Fruit fly (Drosophila melanogaster): Measurements from ENCODE around the gene CG33282.

CG33282 gene

DNA sequence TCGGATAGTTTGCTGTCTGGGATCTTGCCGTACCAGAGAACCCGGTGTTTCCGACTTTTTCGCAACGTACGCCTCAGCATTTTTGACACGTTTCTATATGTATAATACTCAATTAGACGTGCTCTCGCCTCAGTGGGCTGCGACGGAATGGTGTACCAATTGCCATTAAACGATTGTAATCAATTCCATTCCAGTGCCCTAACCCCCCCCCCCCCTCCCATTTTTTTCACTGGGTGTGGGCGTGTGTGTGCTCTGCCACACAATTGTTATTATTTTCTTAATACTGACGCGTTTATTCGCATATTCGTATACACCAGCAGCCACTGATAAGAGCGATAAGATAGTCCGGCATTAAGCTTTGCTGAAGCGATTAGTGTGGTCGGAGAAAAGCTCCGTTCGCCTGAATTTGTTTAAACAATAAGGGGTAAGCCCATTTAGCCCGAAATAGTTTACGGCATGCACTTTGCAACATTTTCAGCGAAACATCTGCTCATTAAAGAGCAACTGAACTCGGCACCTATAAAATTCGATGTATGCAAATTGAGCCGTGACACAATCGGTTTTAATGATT lies 41.5 kb downstream of the CG33282 start:
- no peak for TF ChIP-seq CG16779 (tag; optimal IDR thresholded peaks at IDR 0.05)
- no peak for TF ChIP-seq achi (GFP tag; optimal IDR thresholded peaks at IDR 0.05)
- TF ChIP-seq Hr38 (GFP tag; optimal IDR thresholded peaks at IDR 0.05), result no peak
- TF ChIP-seq vri (GFP tag; optimal IDR thresholded peaks at IDR 0.05), result peak; percentile 17
- no peak for TF ChIP-seq OdsH (GFP tag; optimal IDR thresholded peaks at IDR 0.05)
- TF ChIP-seq cyc (GFP tag; optimal IDR thresholded peaks at IDR 0.05), result no peak
- peak; percentile 8 for TF ChIP-seq svp (GFP tag)
- TF ChIP-seq CG34406 (GFP tag; optimal IDR thresholded peaks at IDR 0.05), result no peak
- no peak for TF ChIP-seq lz (GFP tag; optimal IDR thresholded peaks at IDR 0.05)
- TF ChIP-seq CG8632 (GFP tag; optimal IDR thresholded peaks at IDR 0.05), result peak; percentile 1
- no peak for TF ChIP-seq esn (GFP tag; optimal IDR thresholded peaks at IDR 0.05)
- no peak for TF ChIP-seq acj6 (GFP tag; optimal IDR thresholded peaks at IDR 0.05)
- TF ChIP-seq fkh (GFP tag; optimal IDR thresholded peaks at IDR 0.05), result peak; percentile 17
- TF ChIP-seq ss (GFP tag; optimal IDR thresholded peaks at IDR 0.05), result no peak
- no peak for TF ChIP-seq Sox14 (GFP tag; optimal IDR thresholded peaks at IDR 0.05)
- TF ChIP-seq Ets21C (GFP tag; optimal IDR thresholded peaks at IDR 0.05), result no peak

DNA sequence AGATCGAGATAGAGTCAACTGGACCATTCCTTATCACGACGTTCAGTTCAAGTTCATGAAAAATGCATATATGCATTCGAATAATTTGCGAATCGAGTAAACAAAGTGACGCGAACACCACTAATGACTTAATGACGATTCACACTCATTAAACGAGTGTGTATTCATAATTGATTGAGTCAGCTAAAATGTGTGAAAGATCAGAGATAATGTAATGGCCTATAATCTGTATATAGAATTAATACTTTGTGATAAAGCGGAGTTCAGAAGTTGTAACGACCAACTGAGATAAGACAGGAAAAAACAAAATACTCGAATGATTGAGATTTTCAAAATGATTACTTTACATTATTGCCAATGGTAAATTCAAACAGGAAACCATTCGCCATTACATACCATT lies 42.1 kb downstream of the CG33282 start:
- no peak for TF ChIP-seq fkh (GFP tag; optimal IDR thresholded peaks at IDR 0.05)
- TF ChIP-seq svp (GFP tag), result peak; percentile 97

DNA sequence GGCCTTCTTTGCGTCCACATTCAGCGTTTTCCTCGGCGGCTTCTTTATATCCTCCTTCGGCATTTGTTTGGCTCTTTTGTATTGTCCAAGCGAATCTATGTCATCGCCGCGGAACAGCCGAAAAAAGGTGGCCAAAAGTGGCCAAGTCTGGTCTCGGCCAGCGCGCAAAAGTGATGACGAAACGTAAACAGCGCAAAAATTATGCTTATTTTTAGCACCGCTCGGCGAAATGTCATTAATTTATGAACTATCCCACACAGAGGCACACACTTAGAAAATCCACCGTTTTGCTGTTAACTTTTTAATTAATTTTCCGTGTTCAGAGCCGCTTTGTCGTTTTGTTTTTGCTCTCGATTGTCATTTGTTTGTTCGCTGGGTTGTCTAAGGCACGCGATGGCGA lies 43.2 kb downstream of the CG33282 start:
- TF ChIP-seq dsx (GFP tag; optimal IDR thresholded peaks at IDR 0.05; ENCODE audit: poor library complexity, severe bottlenecking), result no peak
- TF ChIP-seq Eip78C (GFP tag), result no peak
- TF ChIP-seq salr (GFP tag; optimal IDR thresholded peaks at IDR 0.05), result no peak
- no peak for TF ChIP-seq CG10669 (GFP tag; optimal IDR thresholded peaks at IDR 0.05)
- no peak for TF ChIP-seq fkh (GFP tag; optimal IDR thresholded peaks at IDR 0.05)
- no peak for TF ChIP-seq CG6276 (GFP tag; optimal IDR thresholded peaks at IDR 0.05)
- TF ChIP-seq Gug (GFP tag; IDR thresholded peaks at IDR 0.05), result no peak
- TF ChIP-seq topi (GFP tag; optimal IDR thresholded peaks at IDR 0.05), result no peak
- no peak for TF ChIP-seq acj6 (GFP tag; optimal IDR thresholded peaks at IDR 0.05)
- no peak for TF ChIP-seq CG7368 (GFP tag; optimal IDR thresholded peaks at IDR 0.05)
- no peak for TF ChIP-seq CG11902 (GFP tag; optimal IDR thresholded peaks at IDR 0.05)
- TF ChIP-seq Ets96B (tag; optimal IDR thresholded peaks at IDR 0.05), result no peak
- TF ChIP-seq Smox (GFP tag; optimal IDR thresholded peaks at IDR 0.05), result no peak
- TF ChIP-seq spab (GFP tag; optimal IDR thresholded peaks at IDR 0.05), result no peak

DNA sequence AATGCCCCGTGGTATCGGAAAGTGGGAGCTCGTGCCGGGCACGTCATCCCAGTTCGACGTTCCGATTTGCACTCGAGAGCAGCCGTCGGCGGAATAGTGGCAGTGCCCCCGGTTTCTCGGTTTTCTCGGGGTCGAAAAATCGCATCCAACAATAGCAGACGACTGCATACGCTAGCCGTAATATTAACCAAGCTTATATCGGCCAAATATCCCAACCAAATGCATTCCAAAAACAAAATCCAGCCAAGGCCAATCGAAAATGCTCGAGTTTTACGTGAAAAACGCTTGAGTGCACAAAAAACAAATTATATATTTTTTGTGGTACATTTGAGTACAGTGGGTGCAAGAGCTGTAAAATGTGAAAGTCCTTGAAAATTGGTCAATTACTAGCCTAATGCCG lies 43.6 kb downstream of the CG33282 start:
- peak; percentile 68 for TF ChIP-seq Gug (GFP tag; IDR thresholded peaks at IDR 0.05)
- TF ChIP-seq Sox14 (GFP tag; optimal IDR thresholded peaks at IDR 0.05), result no peak
- TF ChIP-seq CG6854 (GFP tag; optimal IDR thresholded peaks at IDR 0.05), result no peak
- peak; percentile 38 for TF ChIP-seq Eip78C (GFP tag)
- no peak for TF ChIP-seq salr (GFP tag; optimal IDR thresholded peaks at IDR 0.05)
- TF ChIP-seq Blimp-1 (GFP tag; optimal IDR thresholded peaks at IDR 0.05), result no peak
- peak; percentile 20 for TF ChIP-seq Ets96B (tag; optimal IDR thresholded peaks at IDR 0.05)
- no peak for TF ChIP-seq CG11762 (GFP tag; optimal IDR thresholded peaks at IDR 0.05; ENCODE audit: insufficient read depth)
- TF ChIP-seq CG8632 (GFP tag; optimal IDR thresholded peaks at IDR 0.05), result no peak
- TF ChIP-seq fd85E (GFP tag; optimal IDR thresholded peaks at IDR 0.05), result no peak
- peak; percentile 24 for TF ChIP-seq CG16779 (tag; optimal IDR thresholded peaks at IDR 0.05)
- peak; percentile 32 for TF ChIP-seq CG4318 (GFP tag; optimal IDR thresholded peaks at IDR 0.05)
- TF ChIP-seq ss (GFP tag; optimal IDR thresholded peaks at IDR 0.05), result no peak
- no peak for TF ChIP-seq CG8319 (GFP tag; optimal IDR thresholded peaks at IDR 0.05)
- TF ChIP-seq dac (GFP tag; optimal IDR thresholded peaks at IDR 0.05), result peak; percentile 51
- no peak for TF ChIP-seq CG9139 (GFP tag; optimal IDR thresholded peaks at IDR 0.05)
- TF ChIP-seq CG11294 (GFP tag; IDR thresholded peaks at IDR 0.05), result peak; percentile 53; the same call in 1 of the 2 replicates
- TF ChIP-seq dsx (GFP tag; optimal IDR thresholded peaks at IDR 0.05; ENCODE audit: poor library complexity, severe bottlenecking), result no peak
- no peak for TF ChIP-seq CG31627 (GFP tag; optimal IDR thresholded peaks at IDR 0.05)
- TF ChIP-seq CG15336 (GFP tag; IDR thresholded peaks at IDR 0.05), result peak; percentile 59
- TF ChIP-seq cyc (GFP tag; optimal IDR thresholded peaks at IDR 0.05), result no peak
- TF ChIP-seq CG6163 (GFP tag; IDR thresholded peaks at IDR 0.05), result peak; percentile 62
- peak; percentile 37 for TF ChIP-seq CG6276 (GFP tag; optimal IDR thresholded peaks at IDR 0.05)
- TF ChIP-seq Smox (GFP tag; optimal IDR thresholded peaks at IDR 0.05), result no peak
- peak; percentile 19 for TF ChIP-seq svp (GFP tag)
- TF ChIP-seq CG32006 (GFP tag; optimal IDR thresholded peaks at IDR 0.05), result peak; percentile 78
- peak; percentile 43 for TF ChIP-seq Hr4 (GFP tag; optimal IDR thresholded peaks at IDR 0.05)
- TF ChIP-seq Hr38 (GFP tag; optimal IDR thresholded peaks at IDR 0.05), result no peak
- peak; percentile 29 for TF ChIP-seq CG10669 (GFP tag; optimal IDR thresholded peaks at IDR 0.05)
- TF ChIP-seq achi (GFP tag; optimal IDR thresholded peaks at IDR 0.05), result no peak
- no peak for TF ChIP-seq pdm3 (GFP tag; optimal IDR thresholded peaks at IDR 0.05)
